Worm (Caenorhabditis elegans): ENCODE results near the gene lin-49.

DNA sequence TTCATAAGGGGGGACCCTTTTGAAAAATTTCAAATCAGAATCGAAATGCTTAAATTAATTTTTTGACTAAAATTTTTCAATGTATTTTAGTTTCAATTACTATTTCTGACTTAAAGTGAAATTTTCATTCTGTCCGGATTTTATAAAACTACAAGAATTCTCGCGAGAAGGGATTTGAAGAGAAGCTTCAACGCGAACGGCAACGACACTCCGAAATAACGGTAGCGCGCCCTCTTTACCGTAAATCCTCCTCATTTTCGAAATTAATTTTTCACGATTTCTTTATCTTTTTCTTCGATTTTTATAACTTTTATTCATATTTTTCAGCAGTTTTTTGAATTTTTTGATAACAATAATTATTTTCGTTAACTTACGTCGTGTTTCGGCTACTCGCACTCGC is 45.3 kb downstream of the lin-49 start:
- no peak for TF ChIP-seq fos-1 (tag; optimal IDR thresholded peaks at IDR 0.05)
- TF ChIP-seq aly-2 (tag; optimal IDR thresholded peaks at IDR 0.05): no peak
- no peak for TF ChIP-seq gei-8 (GFP tag; optimal IDR thresholded peaks at IDR 0.05)
- TF ChIP-seq unc-62 (GFP tag; optimal IDR thresholded peaks at IDR 0.05 in 1 of 2): no peak
- no peak for TF ChIP-seq unc-62 (tag; optimal IDR thresholded peaks at IDR 0.05)
- TF ChIP-seq lin-15B (tag; optimal IDR thresholded peaks at IDR 0.05): no peak
- TF ChIP-seq nhr-237 (tag; optimal IDR thresholded peaks at IDR 0.05): no peak
- no peak for TF ChIP-seq ces-1 (GFP tag; optimal IDR thresholded peaks at IDR 0.05)
- TF ChIP-seq fkh-10 (GFP tag; optimal IDR thresholded peaks at IDR 0.05): no peak
- TF ChIP-seq egl-27 (tag; optimal IDR thresholded peaks at IDR 0.05): no peak
- no peak for TF ChIP-seq daf-19 (GFP tag; conservative IDR thresholded peaks at IDR 0.05)
- no peak for TF ChIP-seq rbr-2 (tag; optimal IDR thresholded peaks at IDR 0.05)
- TF ChIP-seq lin-39 (tag; optimal IDR thresholded peaks at IDR 0.05): no peak
- no peak for TF ChIP-seq mes-2 (tag; optimal IDR thresholded peaks at IDR 0.05; ENCODE audit: poor library complexity, severe bottlenecking)

Data from whole organism, L4 larva.